Worm (Caenorhabditis elegans) whole organism, young adult: ENCODE measurements around the gene srx-135.

Experiments
- B0019.2 ChIP-seq: fragments of 200-800 bp; sonication (Bioruptor generic); conservative IDR thresholded peaks from 2 replicates; pipeline ENCODE4 v1.3.6; 2022; ENCODE audit warnings: missing genetic modification reagents, missing genetic modification characterization, missing compliant biosample characterization
- F10E7.11 ChIP-seq: sonication (generic microtip); optimal IDR thresholded peaks from 2 replicates; lab custom pipeline; 2017; ENCODE audit warnings: mild to moderate bottlenecking, missing genetic modification characterization, moderate library complexity, missing compliant biosample characterization
- F22D6.2 ChIP-seq: sonication (generic microtip); optimal IDR thresholded peaks from 2 replicates; lab custom pipeline; 2016; ENCODE audit warnings: mild to moderate bottlenecking, missing genetic modification characterization, missing compliant biosample characterization
- F39B2.1 ChIP-seq: fragments of 200-800 bp; sonication (Bioruptor generic); IDR thresholded peaks from 2 replicates; pipeline ENCODE4 v1.3.6; 2022; ENCODE audit warnings: missing genetic modification reagents, missing genetic modification characterization, missing compliant biosample characterization
- F57A8.1 ChIP-seq: fragments of 200-800 bp; sonication (Bioruptor generic); optimal IDR thresholded peaks from 2 replicates; lab custom pipeline; 2018; ENCODE audit warnings: mild to moderate bottlenecking, missing genetic modification characterization, moderate library complexity, missing compliant biosample characterization
- F57C9.4 ChIP-seq: sonication (generic microtip); optimal IDR thresholded peaks from 2 replicates; lab custom pipeline; 2017; ENCODE audit warnings: mild to moderate bottlenecking, missing genetic modification characterization, missing compliant biosample characterization
- K12H6.12 ChIP-seq: fragments of 200-800 bp; sonication (Bioruptor generic); optimal IDR thresholded peaks from 2 replicates; lab custom pipeline; 2018; ENCODE audit warnings: mild to moderate bottlenecking, missing genetic modification characterization, missing compliant biosample characterization
- Y67H2A.10 ChIP-seq: fragments of 200-800 bp; sonication (Bioruptor generic); conservative IDR thresholded peaks from 2 replicates; pipeline ENCODE4 v1.3.6; 2022; ENCODE audit warnings: missing genetic modification reagents, missing genetic modification characterization, missing compliant biosample characterization
- Y95B8A.8 ChIP-seq: fragments of 200-800 bp; sonication (Bioruptor generic); IDR thresholded peaks from 2 replicates; pipeline ENCODE4 v1.3.6; 2022; ENCODE audit warnings: missing genetic modification reagents, missing genetic modification characterization, missing compliant biosample characterization
- ZK185.1 ChIP-seq: sonication (generic microtip); optimal IDR thresholded peaks from 2 replicates; lab custom pipeline; 2016; ENCODE audit warnings: mild to moderate bottlenecking, missing genetic modification characterization, missing compliant biosample characterization; ENCODE audit not compliant: poor library complexity, severe bottlenecking
- ama-1 ChIP-seq, 3 experiments: fragments of 150-350 bp in 1 of 3; sonication (generic microtip) in 2 of 3; optimal IDR thresholded peaks; 2 replicates each; lab custom pipeline; 2014 to 2018; ENCODE audit warnings: missing biosample characterization in 2 of 3, missing genetic modification characterization in 2 of 3, missing genetic modification reagents in 2 of 3
- attf-6 ChIP-seq: fragments of 200-800 bp; sonication (Bioruptor generic); IDR thresholded peaks from 2 replicates; pipeline ENCODE4 v1.3.6; 2022; ENCODE audit warnings: missing genetic modification reagents, missing genetic modification characterization, missing compliant biosample characterization
- bed-1 ChIP-seq: fragments of 200-800 bp; sonication (Bioruptor generic); IDR thresholded peaks from 2 replicates; pipeline ENCODE4 v1.3.6; 2022; ENCODE audit warnings: missing genetic modification reagents, missing genetic modification characterization, missing compliant biosample characterization
- cebp-2 ChIP-seq: fragments of 200-800 bp; sonication (Bioruptor generic); IDR thresholded peaks from 2 replicates; pipeline ENCODE4 v1.3.6; 2022; ENCODE audit warnings: missing genetic modification characterization, missing compliant biosample characterization
- ceh-58 ChIP-seq: fragments of 200-800 bp; sonication (Bioruptor generic); IDR thresholded peaks from 2 replicates; pipeline ENCODE4 v1.3.6; 2022; ENCODE audit warnings: missing genetic modification characterization, missing compliant biosample characterization
- ceh-79 ChIP-seq: sonication (generic microtip); optimal IDR thresholded peaks from 2 replicates; lab custom pipeline; 2017; ENCODE audit warnings: mild to moderate bottlenecking, missing genetic modification characterization, missing compliant biosample characterization
- ceh-91 ChIP-seq: fragments of 200-800 bp; sonication (Bioruptor generic); IDR thresholded peaks from 2 replicates; pipeline ENCODE4 v1.3.6; 2022; ENCODE audit warnings: missing genetic modification reagents, missing genetic modification characterization, missing compliant biosample characterization
- egl-44 ChIP-seq: fragments of 200-800 bp; sonication (Bioruptor generic); IDR thresholded peaks from 2 replicates; pipeline ENCODE4 v1.3.6; 2022; ENCODE audit warnings: missing genetic modification reagents, missing genetic modification characterization, missing compliant biosample characterization
- gei-17 ChIP-seq: fragments of 200-800 bp; sonication (Bioruptor generic); optimal IDR thresholded peaks from 2 replicates; lab custom pipeline; 2018; ENCODE audit warnings: mild to moderate bottlenecking, missing genetic modification characterization, missing compliant biosample characterization
- hmg-20 ChIP-seq: fragments of 200-800 bp; sonication (Bioruptor generic); IDR thresholded peaks from 2 replicates; pipeline ENCODE4 v1.3.6; 2022; ENCODE audit warnings: missing genetic modification reagents, missing genetic modification characterization, missing compliant biosample characterization
- lag-1 ChIP-seq: fragments of 200-800 bp; sonication (Bioruptor generic); IDR thresholded peaks from 2 replicates; pipeline ENCODE4 v1.3.6; 2022; ENCODE audit warnings: missing genetic modification reagents, missing genetic modification characterization, missing compliant biosample characterization
- let-526 ChIP-seq: fragments of 200-800 bp; sonication (Bioruptor generic); IDR thresholded peaks from 2 replicates; pipeline ENCODE4 v1.3.6; 2022; ENCODE audit warnings: missing genetic modification reagents, missing genetic modification characterization, missing compliant biosample characterization
- lin-35 ChIP-seq, 3 experiments: fragments of 150-350 bp in 2 of 3; sonication (generic microtip) in 1 of 3; optimal IDR thresholded peaks; 2 replicates each; lab custom pipeline; 2014 to 2018; ENCODE audit warnings: missing biosample characterization in 3 of 3, missing genetic modification characterization in 3 of 3, missing genetic modification reagents in 3 of 3
- lir-1 ChIP-seq: fragments of 200-800 bp; sonication (Bioruptor generic); conservative IDR thresholded peaks from 2 replicates; pipeline ENCODE4 v1.3.6; 2022; ENCODE audit warnings: missing genetic modification reagents, missing genetic modification characterization, missing compliant biosample characterization
- lsy-27 ChIP-seq: sonication (generic microtip); optimal IDR thresholded peaks from 2 replicates; lab custom pipeline; 2017; ENCODE audit warnings: missing genetic modification characterization, mild to moderate bottlenecking, missing compliant biosample characterization, antibody characterized with exemption, missing genotype, borderline replicate concordance; ENCODE audit not compliant: insufficient read depth
- madf-6 ChIP-seq: fragments of 200-800 bp; sonication (Bioruptor generic); IDR thresholded peaks from 2 replicates; pipeline ENCODE4 v1.3.6; 2022; ENCODE audit warnings: missing genetic modification reagents, missing genetic modification characterization, missing compliant biosample characterization
- mel-28 ChIP-seq: sonication (generic microtip); optimal IDR thresholded peaks from 2 replicates; lab custom pipeline; 2016; ENCODE audit warnings: borderline replicate concordance, mild to moderate bottlenecking, missing genetic modification characterization, missing compliant biosample characterization
- nfya-2 ChIP-seq: fragments of 200-800 bp; sonication (Bioruptor generic); IDR thresholded peaks from 2 replicates; pipeline ENCODE4 v1.3.6; 2022; ENCODE audit warnings: missing genetic modification reagents, missing genetic modification characterization, missing compliant biosample characterization
- nhr-80 ChIP-seq: sonication (generic microtip); optimal IDR thresholded peaks from 2 replicates; lab custom pipeline; 2016; ENCODE audit warnings: missing genetic modification characterization, missing compliant biosample characterization
- rcor-1 ChIP-seq: fragments of 200-800 bp; sonication (Bioruptor generic); IDR thresholded peaks from 2 replicates; pipeline ENCODE4 v1.3.6; 2022; ENCODE audit warnings: missing genetic modification reagents, missing genetic modification characterization, missing compliant biosample characterization
- repo-1 ChIP-seq: sonication (generic microtip); optimal IDR thresholded peaks from 2 replicates; lab custom pipeline; 2017; ENCODE audit warnings: mild to moderate bottlenecking, missing genetic modification characterization, missing compliant biosample characterization
- snpc-3.4 ChIP-seq: sonication (generic microtip); optimal IDR thresholded peaks from 2 replicates; lab custom pipeline; 2017; ENCODE audit warnings: missing genetic modification characterization, mild to moderate bottlenecking, missing compliant biosample characterization, antibody characterized with exemption, moderate library complexity, missing genotype, missing genetic modification reagents
- tbp1 ChIP-seq: fragments of 200-800 bp; sonication (Bioruptor generic); optimal IDR thresholded peaks from 2 replicates; lab custom pipeline; 2018; ENCODE audit warnings: mild to moderate bottlenecking, missing genetic modification characterization, missing compliant biosample characterization
- zim-3 ChIP-seq: sonication (generic microtip); optimal IDR thresholded peaks from 2 replicates; lab custom pipeline; 2017; ENCODE audit warnings: mild to moderate bottlenecking, missing genetic modification characterization, moderate library complexity, missing compliant biosample characterization
- ztf-18 ChIP-seq: sonication (generic microtip); optimal IDR thresholded peaks from 2 replicates; lab custom pipeline; 2016; ENCODE audit warnings: missing genotype, mild to moderate bottlenecking, missing genetic modification characterization, missing compliant biosample characterization

srx-135 gene

ce11 chrV:13822752-13823151 lies 36.3 kb upstream of the srx-135 start, which contains the start of gene hpo-31:
Gene hpo-31 (plus strand): TSS chrV:13823052.
- TF ChIP-seq repo-1 (no peak), hmg-20 (GFP tag; lab: Robert Waterston, UW) (no peak), ZK185.1 (no peak), Y95B8A.8 (GFP tag; lab: Robert Waterston, UW) (no peak), ama-1 (optimal IDR thresholded peaks at IDR 0.05; lab: Kevin White, UChicago) (no peak), ama-1 (GFP tag; optimal IDR thresholded peaks at IDR 0.05; lab: Kevin White, UChicago) (no peak), F10E7.11 (no peak)

DNA sequence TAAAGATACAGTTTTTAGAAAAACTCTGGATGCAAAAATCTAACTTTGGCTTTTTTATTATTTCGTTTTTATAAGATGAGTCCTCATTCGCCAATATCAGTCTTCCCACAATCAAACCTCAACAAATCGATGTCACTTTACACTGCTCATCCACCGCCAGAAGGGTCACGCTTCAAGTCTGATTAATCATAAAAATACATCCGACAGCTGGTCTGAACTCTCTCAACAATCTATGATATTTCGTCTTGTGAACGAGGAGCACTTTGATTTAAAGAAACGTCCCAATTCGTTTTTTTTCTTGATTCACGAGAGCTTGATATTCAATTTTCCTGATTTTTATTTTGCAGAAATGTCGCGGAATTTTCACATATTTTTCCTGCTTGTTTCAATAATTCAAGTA lies 31.1 kb upstream of the srx-135 start, which contains the start of gene nrf-5:
Gene nrf-5 (plus strand): TSS at position 348 of the 400 bp plus-strand sequence.
- TF ChIP-seq lag-1 (GFP tag; lab: Robert Waterston, UW) = no peak
- no peak for TF ChIP-seq ztf-18 (tag; lab: Kevin White, UChicago)
- no peak for TF ChIP-seq ceh-58 (GFP tag; lab: Robert Waterston, UW)
- no peak for TF ChIP-seq K12H6.12
- no peak for TF ChIP-seq tbp1 (GFP tag; lab: Kevin White, UChicago)
- no peak for TF ChIP-seq nfya-2 (GFP tag; lab: Robert Waterston, UW)
- no peak for TF ChIP-seq cebp-2 (GFP tag; lab: Robert Waterston, UW)
- no peak for TF ChIP-seq attf-6 (GFP tag; lab: Robert Waterston, UW)
- no peak for TF ChIP-seq lin-35 (GFP tag; optimal IDR thresholded peaks at IDR 0.05; lab: Kevin White, UChicago)
- no peak for TF ChIP-seq madf-6 (GFP tag; lab: Robert Waterston, UW)
- TF ChIP-seq zim-3 (tag; lab: Kevin White, UChicago) = no peak
- no peak for TF ChIP-seq lsy-27 (tag; lab: Kevin White, UChicago)
- TF ChIP-seq snpc-3.4 (tag; lab: Kevin White, UChicago) = no peak
- no peak for TF ChIP-seq repo-1
- TF ChIP-seq let-526 = no peak
- no peak for TF ChIP-seq F22D6.2 (tag; lab: Kevin White, UChicago)
- TF ChIP-seq egl-44 (GFP tag; lab: Robert Waterston, UW) = no peak
- TF ChIP-seq ceh-91 (GFP tag; lab: Robert Waterston, UW) = no peak
- TF ChIP-seq F39B2.1 (GFP tag; lab: Robert Waterston, UW) = no peak

DNA sequence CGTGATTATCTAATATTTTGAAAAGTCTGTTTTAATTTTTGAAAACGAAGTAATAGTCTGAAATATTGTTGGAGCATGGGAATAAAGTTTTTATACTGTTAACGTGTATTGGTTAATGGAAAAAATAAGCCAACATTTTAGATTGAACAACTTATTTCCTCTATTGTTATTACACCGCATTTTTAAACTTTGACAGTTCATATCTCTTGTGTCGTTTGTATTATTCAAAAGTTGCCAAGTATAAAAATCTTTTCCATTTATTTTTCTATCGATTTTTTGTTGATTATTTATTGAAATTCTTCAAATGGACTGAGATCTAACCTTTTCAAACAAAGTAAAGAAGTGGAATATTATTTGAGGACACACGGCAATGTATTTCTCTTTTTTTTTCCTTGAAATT lies 28.2 kb upstream of the srx-135 start, which contains the start of gene str-165:
Gene str-165 (plus strand): TSS at position 301 of the 400 bp plus-strand sequence.
- no peak for TF ChIP-seq lir-1 (GFP tag; lab: Robert Waterston, UW)
- no peak for TF ChIP-seq nhr-80 (tag; lab: Kevin White, UChicago)
- TF ChIP-seq mel-28 (tag; lab: Kevin White, UChicago) = no peak
- no peak for TF ChIP-seq egl-44 (GFP tag; lab: Robert Waterston, UW)
- no peak for TF ChIP-seq rcor-1
- no peak for TF ChIP-seq F39B2.1 (GFP tag; lab: Robert Waterston, UW)
- TF ChIP-seq gei-17 = no peak

DNA sequence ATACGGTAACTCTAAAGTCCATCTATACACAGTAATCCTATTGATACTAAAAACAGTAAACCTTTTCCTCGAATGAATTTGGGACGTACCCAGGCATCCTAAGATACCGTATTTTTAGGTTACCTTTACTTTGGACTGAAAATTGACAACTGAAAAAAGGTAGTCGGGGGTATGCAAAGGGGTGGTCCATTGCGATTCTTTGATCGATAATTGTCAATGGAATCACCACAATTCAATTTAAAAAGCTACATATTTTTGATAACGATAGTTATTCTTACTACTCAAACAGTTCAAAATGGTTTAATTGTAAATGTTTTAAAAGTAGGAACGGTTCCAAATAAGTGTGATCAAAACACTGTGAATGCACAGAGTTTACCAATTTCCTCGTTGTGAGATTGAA lies 25.1 kb upstream of the srx-135 start, which contains the start of gene srx-129:
Gene srx-129 (plus strand): TSS at position 301 of the 400 bp plus-strand sequence.
- TF ChIP-seq ZK185.1 (no peak), bed-1 (GFP tag; lab: Robert Waterston, UW) (no peak), F57A8.1 (GFP tag; lab: Kevin White, UChicago) (no peak), Y67H2A.10 (GFP tag; lab: Robert Waterston, UW) (no peak), K12H6.12 (no peak), B0019.2 (GFP tag; lab: Robert Waterston, UW) (no peak), hmg-20 (GFP tag; lab: Robert Waterston, UW) (no peak), F57C9.4 (tag; lab: Kevin White, UChicago) (no peak), ceh-79 (tag; lab: Kevin White, UChicago) (no peak), nhr-80 (tag; lab: Kevin White, UChicago) (no peak)
- TF ChIP-seq, all 124 proteins: peak for 0
